Fruit fly (Drosophila melanogaster) whole organism, embryonic: Measurements from ENCODE around the gene CG31637.
A peak's percentile ranks its signal among the peaks of the same experiment; 100 is the strongest.

Experiments used
- B-H2 ChIP-seq: fragments of 200-800 bp; sonication (Bioruptor generic); optimal IDR thresholded peaks from 2 replicates; lab custom pipeline; 2018; ENCODE audit warnings: missing biosample characterization, mild to moderate bottlenecking, missing genetic modification characterization
- CG10543 ChIP-seq: fragments of 200-800 bp; sonication (Bioruptor generic); optimal IDR thresholded peaks from 3 replicates; lab custom pipeline; 2017; ENCODE audit warnings: missing biosample characterization, mild to moderate bottlenecking, missing genetic modification characterization, moderate library complexity
- CG14710 ChIP-seq: fragments of 200-800 bp; sonication (Bioruptor generic); optimal IDR thresholded peaks from 3 replicates; lab custom pipeline; 2019; ENCODE audit warnings: missing biosample characterization, mild to moderate bottlenecking, missing genetic modification characterization, moderate library complexity
- CG15269 ChIP-seq: fragments of 200-800 bp; sonication (Bioruptor generic); optimal IDR thresholded peaks from 2 replicates; lab custom pipeline; 2018; ENCODE audit warnings: missing biosample characterization, mild to moderate bottlenecking, missing genetic modification characterization, moderate library complexity
- CG15514 ChIP-seq: fragments of 200-800 bp; sonication (Bioruptor generic); optimal IDR thresholded peaks from 3 replicates; lab custom pipeline; 2017; ENCODE audit warnings: missing biosample characterization, missing genetic modification characterization, mild to moderate bottlenecking, moderate library complexity, missing genetic modification reagents
- CG17186 ChIP-seq: fragments of 200-800 bp; sonication (Bioruptor generic); optimal IDR thresholded peaks from 3 replicates; lab custom pipeline; 2017; ENCODE audit warnings: missing biosample characterization, missing genetic modification reagents, missing genetic modification characterization
- CG17359 ChIP-seq: fragments of 200-800 bp; sonication (Bioruptor generic); optimal IDR thresholded peaks from 3 replicates; lab custom pipeline; 2018; ENCODE audit warnings: missing biosample characterization, mild to moderate bottlenecking, missing genetic modification characterization, moderate library complexity
- CG17385 ChIP-seq: fragments of 200-800 bp; sonication (Bioruptor generic); optimal IDR thresholded peaks from 3 replicates; lab custom pipeline; 2018; ENCODE audit warnings: missing biosample characterization, mild to moderate bottlenecking, missing genetic modification characterization
- CG18011 ChIP-seq: fragments of 200-800 bp; sonication (Bioruptor generic); optimal IDR thresholded peaks from 2 replicates; lab custom pipeline; 2017; ENCODE audit warnings: missing biosample characterization, missing genetic modification characterization, mild to moderate bottlenecking, moderate library complexity, missing genotype
- CG2116 ChIP-seq: fragments of 200-800 bp; sonication (Bioruptor generic); optimal IDR thresholded peaks from 3 replicates; lab custom pipeline; 2018; ENCODE audit warnings: missing biosample characterization, mild to moderate bottlenecking, missing genetic modification characterization
- CG3065 ChIP-seq: fragments of 200-800 bp; sonication (Bioruptor generic); optimal IDR thresholded peaks from 2 replicates; lab custom pipeline; 2016; ENCODE audit warnings: missing biosample characterization, missing genetic modification characterization
- CG31365 ChIP-seq: fragments of 200-800 bp; sonication (Bioruptor generic); optimal IDR thresholded peaks from 2 replicates; lab custom pipeline; 2018; ENCODE audit warnings: missing biosample characterization, mild to moderate bottlenecking, missing genetic modification characterization
- CG31441 ChIP-seq: fragments of 200-800 bp; sonication (Bioruptor generic); IDR thresholded peaks from 2 replicates; pipeline ENCODE4 v1.3.6; 2022; ENCODE audit warnings: missing biosample characterization, missing genetic modification characterization
- CG34224 ChIP-seq: fragments of 200-800 bp; sonication (Bioruptor generic); IDR thresholded peaks from 3 replicates; pipeline ENCODE4 v1.3.6; 2022; ENCODE audit warnings: missing biosample characterization, missing genetic modification characterization; ENCODE audit not compliant: partially characterized antibody
- CG3995 ChIP-seq: fragments of 200-800 bp; sonication (Bioruptor generic); optimal IDR thresholded peaks from 3 replicates; lab custom pipeline; 2016; ENCODE audit warnings: missing biosample characterization, missing genetic modification characterization
- CG4617 ChIP-seq: fragments of 200-800 bp; sonication (Bioruptor generic); optimal IDR thresholded peaks from 3 replicates; lab custom pipeline; 2016; ENCODE audit warnings: missing biosample characterization, missing genetic modification characterization, borderline replicate concordance
- CG4820 ChIP-seq: fragments of 200-800 bp; sonication (Bioruptor generic); optimal IDR thresholded peaks from 3 replicates; lab custom pipeline; 2016; ENCODE audit warnings: missing biosample characterization, missing genetic modification characterization
- CG5180 ChIP-seq: fragments of 200-800 bp; sonication (Bioruptor generic); optimal IDR thresholded peaks from 3 replicates; lab custom pipeline; 2017; ENCODE audit warnings: missing biosample characterization, missing genetic modification characterization, mild to moderate bottlenecking, moderate library complexity, missing genetic modification reagents
- CG5953 ChIP-seq: fragments of 200-800 bp; sonication (Bioruptor generic); IDR thresholded peaks from 2 replicates; pipeline ENCODE4 v1.3.6; 2022; ENCODE audit warnings: missing biosample characterization, missing genetic modification characterization
- CG7839 ChIP-seq: fragments of 200-800 bp; sonication (Bioruptor generic); optimal IDR thresholded peaks from 3 replicates; lab custom pipeline; 2018; ENCODE audit warnings: missing biosample characterization, mild to moderate bottlenecking, missing genetic modification characterization, moderate library complexity
- CG8478 ChIP-seq: fragments of >200 bp; optimal IDR thresholded peaks from 2 replicates; lab custom pipeline; 2018
- CTCF ChIP-seq: fragments of 200-800 bp; sonication (Bioruptor generic); optimal IDR thresholded peaks from 2 replicates; lab custom pipeline; 2017; ENCODE audit warnings: missing biosample characterization, mild to moderate bottlenecking, missing genetic modification characterization, moderate library complexity
- Dp ChIP-seq: fragments of 200-800 bp; sonication (Bioruptor generic); optimal IDR thresholded peaks from 2 replicates; lab custom pipeline; 2018; ENCODE audit warnings: missing biosample characterization, mild to moderate bottlenecking, missing genetic modification characterization, moderate library complexity
- HmgZ ChIP-seq: fragments of 200-800 bp; sonication (Bioruptor generic); optimal IDR thresholded peaks from 2 replicates; lab custom pipeline; 2018; ENCODE audit warnings: missing biosample characterization, mild to moderate bottlenecking, missing genetic modification characterization
- Kr ChIP-seq: fragments of 200-800 bp; sonication (Bioruptor generic); optimal IDR thresholded peaks from 2 replicates; lab custom pipeline; 2017; ENCODE audit warnings: missing biosample characterization, mild to moderate bottlenecking, missing genetic modification characterization
- Lhr ChIP-seq: fragments of 200-800 bp; sonication (Bioruptor generic); optimal IDR thresholded peaks from 3 replicates; lab custom pipeline; 2017; ENCODE audit warnings: mild to moderate bottlenecking, missing biosample characterization, missing genetic modification reagents, missing genetic modification characterization
- MBD-R2 ChIP-seq: fragments of 200-800 bp; sonication (Bioruptor generic); IDR thresholded peaks from 2 replicates; pipeline ENCODE4 v1.3.6; 2022; ENCODE audit warnings: missing biosample characterization, missing genetic modification characterization
- NC2β ChIP-seq: fragments of 200-800 bp; sonication (Bioruptor generic); optimal IDR thresholded peaks from 2 replicates; lab custom pipeline; 2016; ENCODE audit warnings: missing biosample characterization, missing genetic modification characterization
- PHDP ChIP-seq: fragments of 200-800 bp; sonication (Bioruptor generic); optimal IDR thresholded peaks from 3 replicates; lab custom pipeline; 2018; ENCODE audit warnings: missing biosample characterization, mild to moderate bottlenecking, missing genetic modification characterization, moderate library complexity
- Rfx ChIP-seq: fragments of 200-800 bp; sonication (Bioruptor generic); IDR thresholded peaks from 2 replicates; pipeline ENCODE4 v1.3.6; 2022; ENCODE audit warnings: missing biosample characterization, missing genetic modification characterization
- Scr ChIP-seq: fragments of 200-800 bp; sonication (Bioruptor generic); IDR thresholded peaks from 2 replicates; pipeline ENCODE4 v1.3.6; 2022; ENCODE audit warnings: missing biosample characterization, missing genetic modification characterization; ENCODE audit not compliant: partially characterized antibody
- Side ChIP-seq: fragments of 200-800 bp; sonication (Bioruptor generic); optimal IDR thresholded peaks from 2 replicates; lab custom pipeline; 2016; ENCODE audit warnings: missing biosample characterization, missing genetic modification characterization
- Tbp ChIP-seq: fragments of >200 bp; optimal IDR thresholded peaks from 2 replicates; lab custom pipeline; 2018; ENCODE audit warnings: missing biosample characterization, missing genetic modification characterization
- Trl ChIP-seq, 3 experiments: fragments of >200 bp in 2 of 3; fragments of 200-800 bp in 1 of 3; sonication (Bioruptor generic) in 1 of 3; optimal IDR thresholded peaks; 2 replicates in 1 of 3; 3 replicates in 2 of 3; lab custom pipeline; 2016 to 2017; ENCODE audit warnings: missing biosample characterization in 1 of 3, missing genetic modification characterization in 1 of 3
- Xrp1 ChIP-seq: fragments of 200-800 bp; sonication (Bioruptor generic); IDR thresholded peaks from 2 replicates; pipeline ENCODE4 v1.3.6; 2022; ENCODE audit warnings: missing biosample characterization, missing genetic modification characterization
- YL-1 ChIP-seq: fragments of 200-800 bp; sonication (Bioruptor generic); optimal IDR thresholded peaks from 3 replicates; lab custom pipeline; 2017; ENCODE audit warnings: missing biosample characterization, mild to moderate bottlenecking, missing genetic modification characterization
- ara ChIP-seq: fragments of 200-800 bp; sonication (Bioruptor generic); IDR thresholded peaks from 2 replicates; pipeline ENCODE4 v1.3.6; 2022; ENCODE audit warnings: missing biosample characterization, missing genetic modification characterization
- fd96Cb ChIP-seq: fragments of 200-800 bp; sonication (Bioruptor generic); optimal IDR thresholded peaks from 2 replicates; lab custom pipeline; 2018; ENCODE audit warnings: missing biosample characterization, mild to moderate bottlenecking, missing genetic modification characterization, moderate library complexity
- fru ChIP-seq: fragments of >200 bp; optimal IDR thresholded peaks from 2 replicates; lab custom pipeline; 2017
- gcm2 ChIP-seq: fragments of 200-800 bp; sonication (Bioruptor generic); optimal IDR thresholded peaks from 2 replicates; lab custom pipeline; 2016; ENCODE audit warnings: missing biosample characterization, missing genetic modification characterization
- gfzf ChIP-seq: fragments of 200-800 bp; sonication (Bioruptor generic); optimal IDR thresholded peaks from 2 replicates; lab custom pipeline; 2016; ENCODE audit warnings: missing biosample characterization, mild to moderate bottlenecking, missing genetic modification characterization, moderate library complexity
- gsb ChIP-seq: fragments of 200-800 bp; sonication (Bioruptor generic); IDR thresholded peaks from 2 replicates; pipeline ENCODE4 v1.3.6; 2022; ENCODE audit warnings: missing biosample characterization, missing genetic modification characterization
- org-1 ChIP-seq: fragments of 200-800 bp; sonication (Bioruptor generic); optimal IDR thresholded peaks from 2 replicates; lab custom pipeline; 2017; ENCODE audit warnings: missing biosample characterization, missing genetic modification characterization
- phol ChIP-seq: fragments of 200-800 bp; sonication (Bioruptor generic); optimal IDR thresholded peaks from 3 replicates; lab custom pipeline; 2018; ENCODE audit warnings: missing biosample characterization, mild to moderate bottlenecking, missing genetic modification characterization, moderate library complexity
- pita ChIP-seq: fragments of 200-800 bp; sonication (Bioruptor generic); optimal IDR thresholded peaks from 2 replicates; lab custom pipeline; 2017; ENCODE audit warnings: missing biosample characterization, mild to moderate bottlenecking, missing genetic modification characterization
- salm ChIP-seq: fragments of 200-800 bp; sonication (Bioruptor generic); optimal IDR thresholded peaks from 2 replicates; lab custom pipeline; 2018; ENCODE audit warnings: missing biosample characterization, mild to moderate bottlenecking, missing genetic modification characterization
- slbo ChIP-seq: fragments of 200-800 bp; sonication (Bioruptor generic); IDR thresholded peaks from 2 replicates; pipeline ENCODE4 v1.3.6; 2022; ENCODE audit warnings: missing biosample characterization, missing genetic modification characterization
- so ChIP-seq: fragments of 200-800 bp; sonication (Bioruptor generic); IDR thresholded peaks from 3 replicates; pipeline ENCODE4 v1.3.6; 2022; ENCODE audit warnings: missing biosample characterization, missing genetic modification characterization
- stwl ChIP-seq: fragments of 200-800 bp; sonication (Bioruptor generic); optimal IDR thresholded peaks from 3 replicates; lab custom pipeline; 2018; ENCODE audit warnings: missing biosample characterization, mild to moderate bottlenecking, missing genetic modification characterization, moderate library complexity
- trem ChIP-seq: fragments of 200-800 bp; optimal IDR thresholded peaks from 3 replicates; lab custom pipeline; 2019; ENCODE audit warnings: missing biosample characterization, mild to moderate bottlenecking, missing genetic modification characterization, moderate library complexity
- unpg ChIP-seq: fragments of 200-800 bp; sonication (Bioruptor generic); optimal IDR thresholded peaks from 3 replicates; lab custom pipeline; 2018; ENCODE audit warnings: missing biosample characterization, mild to moderate bottlenecking, missing genetic modification characterization, moderate library complexity

CG31637 gene

dm6 chr2L:6498448-6498847 lies at the start of gene CG31637 (continued):
- peak; percentile 19 for TF ChIP-seq Side (GFP tag; lab: Kevin White, UChicago)
- TF ChIP-seq PHDP: peak; percentile 9
- TF ChIP-seq ara (GFP tag; lab: Robert Waterston, UW): peak; percentile 45
- no peak for TF ChIP-seq fd96Cb (tag; lab: Kevin White, UChicago)
- peak; percentile 86 for TF ChIP-seq Lhr (GFP tag; lab: Kevin White, UChicago)
- peak; percentile 14 for TF ChIP-seq fru (lab: Kevin White, UChicago)
- no peak for TF ChIP-seq CG3065 (GFP tag; lab: Kevin White, UChicago)
- TF ChIP-seq CG5180 (GFP tag; lab: Kevin White, UChicago): no peak
- peak; percentile 63 for TF ChIP-seq CTCF
- TF ChIP-seq pita (GFP tag; lab: Kevin White, UChicago): peak; percentile 81
- TF ChIP-seq CG7839 (tag; lab: Kevin White, UChicago): peak; percentile 12
- no peak for TF ChIP-seq unpg
- peak; percentile 60 for TF ChIP-seq Rfx (GFP tag; lab: Robert Waterston, UW)
- no peak for TF ChIP-seq org-1 (GFP tag; lab: Kevin White, UChicago)
- peak; percentile 37 for TF ChIP-seq NC2β (GFP tag; lab: Kevin White, UChicago)
- TF ChIP-seq CG2116 (GFP tag; lab: Kevin White, UChicago): peak; percentile 18
- TF ChIP-seq B-H2: peak; percentile 39
- peak; percentile 82 for TF ChIP-seq MBD-R2
- TF ChIP-seq gsb (GFP tag; lab: Robert Waterston, UW): no peak
- TF ChIP-seq Scr: peak; percentile 15; the same call in 1 of the 2 replicates
- peak; percentile 99 for TF ChIP-seq gfzf (GFP tag; lab: Kevin White, UChicago)
- peak; percentile 18 for TF ChIP-seq CG15269 (tag; lab: Kevin White, UChicago)
- TF ChIP-seq CG17359 (tag; lab: Kevin White, UChicago): peak; percentile 0
- TF ChIP-seq CG14710: peak; percentile 53
- TF ChIP-seq Xrp1 (GFP tag; lab: Robert Waterston, UW): peak; percentile 17; the same call in 1 of the 2 replicates
- TF ChIP-seq CG8478 (lab: Kevin White, UChicago): no peak
- TF ChIP-seq slbo (GFP tag; lab: Robert Waterston, UW): peak; percentile 48
- TF ChIP-seq YL-1 (GFP tag; lab: Kevin White, UChicago): peak; percentile 74
- 0 out of 2 replicates have a peak, but pooled peaks have one; percentile 49 for TF ChIP-seq CG5953
- TF ChIP-seq Kr: no peak
- TF ChIP-seq CG4617 (GFP tag; lab: Kevin White, UChicago): peak; percentile 50
- TF ChIP-seq CG15514 (GFP tag; lab: Kevin White, UChicago): peak; percentile 71
- no peak for TF ChIP-seq gcm2 (GFP tag; lab: Kevin White, UChicago)
- TF ChIP-seq trem (tag; lab: Kevin White, UChicago): peak; percentile 28
- TF ChIP-seq so (GFP tag; lab: Robert Waterston, UW): 0 out of 3 replicates have a peak, but pooled peaks have one; percentile 15
- peak; percentile 64 for TF ChIP-seq Dp (GFP tag; lab: Kevin White, UChicago)
- peak; percentile 57 for TF ChIP-seq stwl (tag; lab: Kevin White, UChicago)
- peak; percentile 11 for TF ChIP-seq CG17385 (GFP tag; lab: Kevin White, UChicago)
- no peak for TF ChIP-seq Tbp
- peak; percentile 47 for TF ChIP-seq CG34224 (GFP tag; lab: Robert Waterston, UW)
- TF ChIP-seq CG31441: peak; percentile 59; the same call in 1 of the 2 replicates
- peak; percentile 34 for TF ChIP-seq salm (tag; lab: Kevin White, UChicago)
- no peak for TF ChIP-seq Trl (optimal IDR thresholded peaks at IDR 0.05; lab: Kevin White, UChicago)
- TF ChIP-seq Trl (GFP tag; optimal IDR thresholded peaks at IDR 0.05; lab: Kevin White, UChicago): peak; percentile 21
- TF ChIP-seq CG31365 (tag; lab: Kevin White, UChicago): no peak
- no peak for TF ChIP-seq CG4820 (GFP tag; lab: Kevin White, UChicago)
- TF ChIP-seq CG17186 (GFP tag; lab: Kevin White, UChicago): peak; percentile 51
- TF ChIP-seq CG3995 (GFP tag; lab: Kevin White, UChicago): peak; percentile 98
- no peak for TF ChIP-seq phol (tag; lab: Kevin White, UChicago)
- peak; percentile 9 for TF ChIP-seq CG10543 (GFP tag; lab: Kevin White, UChicago)
- no peak for TF ChIP-seq CG18011 (GFP tag; lab: Kevin White, UChicago)
- TF ChIP-seq HmgZ: peak; percentile 64
